Worm (Caenorhabditis elegans): ENCODE results near the gene C13F10.7.

ce11 chrV:7223152-7223551 lies at the start of gene C13F10.7:
- no peak for TF ChIP-seq npax-4 (tag; optimal IDR thresholded peaks at IDR 0.05)
- TF ChIP-seq ets-4 (tag; optimal IDR thresholded peaks at IDR 0.05), result no peak
- no peak for TF ChIP-seq nhr-11 (tag; optimal IDR thresholded peaks at IDR 0.05)
- no peak for TF ChIP-seq pqm-1 (tag; optimal IDR thresholded peaks at IDR 0.05)
- no peak for TF ChIP-seq hlh-8 (tag; optimal IDR thresholded peaks at IDR 0.05)

Data from whole organism, late embryonic.